Worm (Caenorhabditis elegans): ENCODE results near the gene Y44A6D.5.

DNA sequence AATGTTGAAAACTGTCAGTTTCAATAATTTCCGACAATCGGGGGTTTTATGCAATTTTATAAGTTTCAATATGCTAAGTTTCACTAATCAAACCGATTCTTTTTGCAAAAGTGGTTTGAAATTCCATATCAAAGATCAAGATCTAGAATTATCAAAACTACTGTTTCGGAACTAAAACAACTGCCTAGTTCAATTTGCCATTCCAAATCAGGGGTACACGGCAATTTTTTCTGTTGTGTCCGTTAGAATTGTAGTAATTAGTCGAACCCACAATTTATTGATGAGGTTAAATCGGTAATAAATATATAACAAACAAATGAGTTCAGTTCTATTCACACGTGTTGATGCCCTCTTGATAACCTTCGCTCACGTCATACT is 17.0 kb downstream of the Y44A6D.5 start:
- TF ChIP-seq unc-39 (tag; optimal IDR thresholded peaks at IDR 0.05) (no peak), ceh-82 (tag; optimal IDR thresholded peaks at IDR 0.05) (no peak), skn-1 (tag; optimal IDR thresholded peaks at IDR 0.05) (no peak), mdl-1 (tag; optimal IDR thresholded peaks at IDR 0.05) (no peak), dmd-4 (tag; optimal IDR thresholded peaks at IDR 0.05) (no peak), ceh-16 (tag; optimal IDR thresholded peaks at IDR 0.05) (no peak), nhr-25 (tag; optimal IDR thresholded peaks at IDR 0.05) (no peak), blmp-1 (tag; optimal IDR thresholded peaks at IDR 0.05; ENCODE audit: insufficient read depth) (no peak), ztf-11 (tag; optimal IDR thresholded peaks at IDR 0.05) (no peak), lin-11 (tag; optimal IDR thresholded peaks at IDR 0.05) (no peak), elt-1 (tag; optimal IDR thresholded peaks at IDR 0.05) (no peak), aly-2 (tag; optimal IDR thresholded peaks at IDR 0.05) (no peak), ztf-4 (tag; optimal IDR thresholded peaks at IDR 0.05) (no peak), egl-27 (tag; optimal IDR thresholded peaks at IDR 0.05) (no peak)
